Fruit fly (Drosophila melanogaster) whole organism, embryonic: ENCODE measurements around the gene Nepl14.

ENCODE experiments used
- Atf-2 ChIP-seq: fragments of 200-800 bp; sonication (Bioruptor generic); optimal IDR thresholded peaks from 2 replicates; lab custom pipeline; 2016; ENCODE audit warnings: missing biosample characterization, missing genetic modification characterization
- Awh ChIP-seq: fragments of 200-800 bp; sonication (Bioruptor generic); IDR thresholded peaks from 2 replicates; pipeline ENCODE4, ENCODE4 v1.3.6; 2022; ENCODE audit warnings: missing biosample characterization, missing genetic modification characterization
- B-H2 ChIP-seq: fragments of 200-800 bp; sonication (Bioruptor generic); optimal IDR thresholded peaks from 2 replicates; lab custom pipeline; 2018; ENCODE audit warnings: missing biosample characterization, mild to moderate bottlenecking, missing genetic modification characterization
- CG10267 ChIP-seq: fragments of 200-800 bp; sonication (Bioruptor generic); optimal IDR thresholded peaks from 2 replicates; lab custom pipeline; 2018; ENCODE audit warnings: missing biosample characterization, mild to moderate bottlenecking, missing genetic modification characterization, moderate library complexity
- CG10654 ChIP-seq: fragments of 200-800 bp; sonication (Bioruptor generic); optimal IDR thresholded peaks from 2 replicates; lab custom pipeline; 2016; ENCODE audit warnings: missing biosample characterization, missing genetic modification characterization
- CG10979 ChIP-seq: fragments of 200-800 bp; sonication (Bioruptor generic); optimal IDR thresholded peaks from 2 replicates; lab custom pipeline; 2018; ENCODE audit warnings: missing biosample characterization, mild to moderate bottlenecking, missing genetic modification characterization, moderate library complexity
- CG13775 ChIP-seq: fragments of 200-800 bp; sonication (Bioruptor generic); optimal IDR thresholded peaks from 3 replicates; lab custom pipeline; 2017; ENCODE audit warnings: missing biosample characterization, mild to moderate bottlenecking, missing genetic modification characterization
- CG14710 ChIP-seq: fragments of 200-800 bp; sonication (Bioruptor generic); optimal IDR thresholded peaks from 3 replicates; lab custom pipeline; 2019; ENCODE audit warnings: missing biosample characterization, mild to moderate bottlenecking, missing genetic modification characterization, moderate library complexity
- CG15269 ChIP-seq: fragments of 200-800 bp; sonication (Bioruptor generic); optimal IDR thresholded peaks from 2 replicates; lab custom pipeline; 2018; ENCODE audit warnings: missing biosample characterization, mild to moderate bottlenecking, missing genetic modification characterization, moderate library complexity
- CG17361 ChIP-seq: fragments of 200-800 bp; sonication (Bioruptor generic); IDR thresholded peaks from 3 replicates; pipeline ENCODE4 v1.3.6; 2022; ENCODE audit warnings: missing biosample characterization, missing genetic modification characterization
- CG2116 ChIP-seq: fragments of 200-800 bp; sonication (Bioruptor generic); optimal IDR thresholded peaks from 3 replicates; lab custom pipeline; 2018; ENCODE audit warnings: missing biosample characterization, mild to moderate bottlenecking, missing genetic modification characterization
- CG33213 ChIP-seq: fragments of 200-800 bp; sonication (Bioruptor generic); optimal IDR thresholded peaks from 3 replicates; lab custom pipeline; 2016; ENCODE audit warnings: missing biosample characterization, missing genetic modification characterization
- CG34422 ChIP-seq: fragments of 200-800 bp; sonication (Bioruptor generic); IDR thresholded peaks from 3 replicates; pipeline ENCODE4 v1.3.6; 2022; ENCODE audit warnings: missing biosample characterization, missing genetic modification characterization
- CG4328 ChIP-seq: fragments of 200-800 bp; sonication (Bioruptor generic); optimal IDR thresholded peaks from 3 replicates; lab custom pipeline; 2017; ENCODE audit warnings: missing biosample characterization, missing genetic modification reagents, missing genetic modification characterization
- CG43689 ChIP-seq: fragments of 200-800 bp; sonication (Bioruptor generic); IDR thresholded peaks from 2 replicates; pipeline ENCODE4 v1.3.6; 2022; ENCODE audit warnings: missing biosample characterization, missing genetic modification characterization
- CG4404 ChIP-seq: fragments of 200-800 bp; sonication (Bioruptor generic); IDR thresholded peaks from 2 replicates; pipeline ENCODE4 v1.3.6; 2022; ENCODE audit warnings: missing biosample characterization, missing genetic modification characterization
- CG4854 ChIP-seq: fragments of 200-800 bp; sonication (Bioruptor generic); optimal IDR thresholded peaks from 2 replicates; lab custom pipeline; 2016; ENCODE audit warnings: missing biosample characterization, missing genetic modification characterization, inconsistent platforms
- CG6175 ChIP-seq: fragments of 200-800 bp; sonication (Bioruptor generic); IDR thresholded peaks from 3 replicates; pipeline ENCODE4 v1.3.6; 2022; ENCODE audit warnings: missing biosample characterization, missing genetic modification characterization
- CG6683 ChIP-seq: fragments of 200-800 bp; sonication (Bioruptor generic); optimal IDR thresholded peaks from 2 replicates; lab custom pipeline; 2017; ENCODE audit warnings: missing biosample characterization, mild to moderate bottlenecking, missing genetic modification characterization, missing genetic modification reagents
- CG8089 ChIP-seq: fragments of 200-800 bp; sonication (Bioruptor generic); optimal IDR thresholded peaks from 3 replicates; lab custom pipeline; 2016; ENCODE audit warnings: missing biosample characterization, missing genetic modification characterization
- CG9797 ChIP-seq: fragments of 200-800 bp; sonication (Bioruptor generic); optimal IDR thresholded peaks from 3 replicates; lab custom pipeline; 2018; ENCODE audit warnings: missing biosample characterization, mild to moderate bottlenecking, missing genetic modification characterization
- HLH54F ChIP-seq: fragments of 200-800 bp; sonication (Bioruptor generic); optimal IDR thresholded peaks from 3 replicates; lab custom pipeline; 2016; ENCODE audit warnings: missing biosample characterization, missing genetic modification characterization
- HLHmδ ChIP-seq: fragments of 200-800 bp; sonication (Bioruptor generic); optimal IDR thresholded peaks from 2 replicates; lab custom pipeline; 2018; ENCODE audit warnings: missing biosample characterization, mild to moderate bottlenecking, missing genetic modification characterization, moderate library complexity
- Hey ChIP-seq: fragments of 200-800 bp; sonication (Bioruptor generic); optimal IDR thresholded peaks from 3 replicates; lab custom pipeline; 2018; ENCODE audit warnings: missing biosample characterization, mild to moderate bottlenecking, missing genetic modification characterization
- Neu2 ChIP-seq: fragments of 200-800 bp; sonication (Bioruptor generic); optimal IDR thresholded peaks from 3 replicates; lab custom pipeline; 2016; ENCODE audit warnings: missing biosample characterization, missing genetic modification characterization, borderline replicate concordance
- Sin3A ChIP-seq: fragments of >200 bp; optimal IDR thresholded peaks from 2 replicates; lab custom pipeline; 2018
- Sox100B ChIP-seq: fragments of 200-800 bp; sonication (Bioruptor generic); optimal IDR thresholded peaks from 3 replicates; lab custom pipeline; 2018; ENCODE audit warnings: missing biosample characterization, mild to moderate bottlenecking, missing genetic modification characterization
- Xbp1 ChIP-seq: fragments of 200-800 bp; sonication (Bioruptor generic); optimal IDR thresholded peaks from 3 replicates; lab custom pipeline; 2016; ENCODE audit warnings: missing biosample characterization, mild to moderate bottlenecking, missing genetic modification characterization
- YL-1 ChIP-seq: fragments of 200-800 bp; sonication (Bioruptor generic); optimal IDR thresholded peaks from 3 replicates; lab custom pipeline; 2017; ENCODE audit warnings: missing biosample characterization, mild to moderate bottlenecking, missing genetic modification characterization
- al ChIP-seq: fragments of 200-800 bp; sonication (Bioruptor generic); IDR thresholded peaks from 2 replicates; pipeline ENCODE4 v1.3.6; 2022; ENCODE audit warnings: missing biosample characterization, missing genetic modification characterization
- bsh ChIP-seq, 2 experiments: fragments of 200-800 bp; sonication (Bioruptor generic); optimal IDR thresholded peaks; 2 replicates each; lab custom pipeline; 2017 to 2018; ENCODE audit warnings: mild to moderate bottlenecking in 2 of 2, missing biosample characterization in 2 of 2, missing genetic modification characterization in 2 of 2, moderate library complexity in 1 of 2
- cad ChIP-seq: fragments of >200 bp; optimal IDR thresholded peaks from 2 replicates; lab custom pipeline; 2017; ENCODE audit warnings: missing biosample characterization, missing genetic modification characterization
- ci ChIP-seq: fragments of 200-800 bp; sonication (Bioruptor generic); IDR thresholded peaks from 3 replicates; pipeline ENCODE4 v1.3.6; 2022; ENCODE audit warnings: missing biosample characterization, missing genetic modification characterization
- dimm ChIP-seq: fragments of 200-800 bp; sonication (Bioruptor generic); IDR thresholded peaks from 2 replicates; pipeline ENCODE4 v1.3.6; 2022; ENCODE audit warnings: missing biosample characterization, missing genetic modification characterization
- dmrt11E ChIP-seq: fragments of 200-800 bp; sonication (Bioruptor generic); optimal IDR thresholded peaks from 3 replicates; lab custom pipeline; 2018; ENCODE audit warnings: missing biosample characterization, mild to moderate bottlenecking, missing genetic modification characterization, moderate library complexity
- dpn ChIP-seq, 2 experiments: fragments of 200-800 bp; sonication (Bioruptor generic); optimal IDR thresholded peaks; 3 replicates each; lab custom pipeline; 2016; ENCODE audit warnings: missing biosample characterization in 2 of 2, missing genetic modification characterization in 2 of 2
- fd96Cb ChIP-seq: fragments of 200-800 bp; sonication (Bioruptor generic); optimal IDR thresholded peaks from 2 replicates; lab custom pipeline; 2018; ENCODE audit warnings: missing biosample characterization, mild to moderate bottlenecking, missing genetic modification characterization, moderate library complexity
- gcm ChIP-seq: fragments of 200-800 bp; sonication (Bioruptor generic); optimal IDR thresholded peaks from 2 replicates; lab custom pipeline; 2019; ENCODE audit warnings: missing biosample characterization, mild to moderate bottlenecking, missing genetic modification characterization, moderate library complexity
- hkb ChIP-seq, 2 experiments: fragments of 200-800 bp in 1 of 2; fragments of >200 bp in 1 of 2; sonication (Bioruptor generic) in 1 of 2; IDR thresholded peaks in 1 of 2; optimal IDR thresholded peaks in 1 of 2; 2 replicates each; pipeline versions ENCODE4 v1.3.6 to Lab custom; 2017 to 2022; ENCODE audit warnings: missing biosample characterization in 1 of 2, missing genetic modification characterization in 1 of 2
- mld ChIP-seq: fragments of 200-800 bp; sonication (Bioruptor generic); IDR thresholded peaks from 3 replicates; pipeline ENCODE4 v1.3.6; 2022; ENCODE audit warnings: missing biosample characterization, missing genetic modification characterization; ENCODE audit not compliant: partially characterized antibody
- prd ChIP-seq, 3 experiments: fragments of >200 bp in 2 of 3; fragments of 200-800 bp in 1 of 3; sonication (Bioruptor generic) in 1 of 3; optimal IDR thresholded peaks in 2 of 3; IDR thresholded peaks in 1 of 3; 2 replicates in 2 of 3; 3 replicates in 1 of 3; pipeline versions ENCODE4 v1.3.6 to Lab custom; 2017 to 2022; ENCODE audit warnings: missing biosample characterization in 1 of 3, missing genetic modification characterization in 1 of 3
- sc ChIP-seq, 3 experiments: fragments of >200 bp in 2 of 3; fragments of 200-800 bp in 1 of 3; sonication (Bioruptor generic) in 1 of 3; optimal IDR thresholded peaks; 2 replicates in 2 of 3; 3 replicates in 1 of 3; lab custom pipeline; 2017; ENCODE audit warnings: mild to moderate bottlenecking in 1 of 3, missing biosample characterization in 1 of 3, missing genetic modification characterization in 1 of 3, missing genetic modification reagents in 1 of 3
- sim ChIP-seq: fragments of 200-800 bp; sonication (Bioruptor generic); IDR thresholded peaks from 2 replicates; pipeline ENCODE4 v1.3.6; 2022; ENCODE audit warnings: missing biosample characterization, missing genetic modification characterization
- sima ChIP-seq: fragments of 200-800 bp; sonication (Bioruptor generic); optimal IDR thresholded peaks from 2 replicates; lab custom pipeline; 2016; ENCODE audit warnings: missing biosample characterization, missing genetic modification characterization
- sob ChIP-seq: fragments of 200-800 bp; sonication (Bioruptor generic); IDR thresholded peaks from 2 replicates; pipeline ENCODE4 v1.3.6; 2022; ENCODE audit warnings: missing biosample characterization, missing genetic modification characterization
- tx ChIP-seq: fragments of 200-800 bp; sonication (Bioruptor generic); optimal IDR thresholded peaks from 2 replicates; lab custom pipeline; 2016; ENCODE audit warnings: missing biosample characterization, missing genetic modification characterization
- unpg ChIP-seq: fragments of 200-800 bp; sonication (Bioruptor generic); optimal IDR thresholded peaks from 3 replicates; lab custom pipeline; 2018; ENCODE audit warnings: missing biosample characterization, mild to moderate bottlenecking, missing genetic modification characterization, moderate library complexity
- wdn ChIP-seq: fragments of 200-800 bp; sonication (Bioruptor generic); IDR thresholded peaks from 2 replicates; pipeline ENCODE4 v1.3.6; 2022; ENCODE audit warnings: missing biosample characterization, missing genetic modification characterization
- z ChIP-seq: fragments of 200-800 bp; sonication (Bioruptor generic); IDR thresholded peaks from 3 replicates; pipeline ENCODE4 v1.3.6; 2022; ENCODE audit warnings: missing biosample characterization, missing genetic modification characterization

Nepl14 gene

dm6 chr3R:22750534-22750947 lies 13.0 kb downstream of the Nepl14 start, which contains the start of the genes rumi, CG7029 and Usp12-46 (continued):
- TF ChIP-seq HLH54F (GFP tag; lab: Kevin White, UChicago) (peak; percentile 93), prd (optimal IDR thresholded peaks at IDR 0.05; lab: Kevin White, UChicago) (no peak), prd (GFP tag; IDR thresholded peaks at IDR 0.05; lab: Robert Waterston, UW) (peak; percentile 90), CG33213 (GFP tag; lab: Kevin White, UChicago) (peak; percentile 90), Sox100B (GFP tag; lab: Kevin White, UChicago) (no peak), z (no peak), mld (peak; percentile 46; the same call in 1 of the 3 replicates), al (GFP tag; lab: Robert Waterston, UW) (peak; percentile 75), unpg (GFP tag; lab: Kevin White, UChicago) (peak; percentile 89), CG4404 (peak; percentile 72), bsh (GFP tag; optimal IDR thresholded peaks at IDR 0.05; lab: Kevin White, UChicago) (peak in 1 of 2 experiments; percentile 88), dmrt11E (tag; lab: Kevin White, UChicago) (peak; percentile 87), CG6683 (GFP tag; lab: Kevin White, UChicago) (peak; percentile 43), wdn (GFP tag; lab: Robert Waterston, UW) (peak; percentile 71), Sin3A (lab: Kevin White, UChicago) (peak; percentile 87), Xbp1 (GFP tag; lab: Kevin White, UChicago) (peak; percentile 92), CG13775 (GFP tag; lab: Kevin White, UChicago) (peak; percentile 89), YL-1 (GFP tag; lab: Kevin White, UChicago) (peak; percentile 70), CG17361 (GFP tag; lab: Robert Waterston, UW) (peak; percentile 80), HLHmδ (GFP tag; lab: Kevin White, UChicago) (peak; percentile 33), sima (GFP tag; lab: Kevin White, UChicago) (no peak), cad (no peak), CG4854 (GFP tag; lab: Kevin White, UChicago) (peak; percentile 84), CG43689 (GFP tag; lab: Robert Waterston, UW) (peak; percentile 52; the same call in 1 of the 2 replicates), dimm (no peak), CG14710 (peak; percentile 100), CG2116 (GFP tag; lab: Kevin White, UChicago) (peak; percentile 76), dpn (GFP tag; optimal IDR thresholded peaks at IDR 0.05; lab: Kevin White, UChicago) (peak; percentile 85 to 92), Atf-2 (GFP tag; lab: Kevin White, UChicago) (peak; percentile 87), Awh (GFP tag; lab: Robert Waterston, UW) (peak; percentile 63), CG9797 (GFP tag; lab: Kevin White, UChicago) (peak; percentile 41), CG34422 (GFP tag; lab: Robert Waterston, UW) (peak; percentile 90), CG10267 (tag; lab: Kevin White, UChicago) (peak; percentile 80), CG15269 (tag; lab: Kevin White, UChicago) (peak; percentile 86), tx (peak; percentile 85), CG10979 (tag; lab: Kevin White, UChicago) (peak; percentile 81), sc (optimal IDR thresholded peaks at IDR 0.05; lab: Kevin White, UChicago) (no peak), sc (GFP tag; optimal IDR thresholded peaks at IDR 0.05; lab: Kevin White, UChicago) (peak; percentile 69), CG10654 (GFP tag; lab: Kevin White, UChicago) (peak; percentile 87), ci (peak; percentile 90), CG4328 (GFP tag; lab: Kevin White, UChicago) (peak; percentile 76), CG8089 (peak; percentile 87), CG6175 (GFP tag; lab: Robert Waterston, UW) (peak; percentile 52; the same call in 2 of the 3 replicates), gcm (GFP tag; lab: Kevin White, UChicago) (peak; percentile 74), Neu2 (GFP tag; lab: Kevin White, UChicago) (peak; percentile 79), fd96Cb (tag; lab: Kevin White, UChicago) (peak; percentile 82), sim (GFP tag; lab: Robert Waterston, UW) (peak; percentile 58; the same call in 1 of the 2 replicates), sob (GFP tag; lab: Robert Waterston, UW) (peak; percentile 89), hkb (optimal IDR thresholded peaks at IDR 0.05; lab: Kevin White, UChicago) (no peak), hkb (GFP tag; IDR thresholded peaks at IDR 0.05; lab: Robert Waterston, UW) (peak; percentile 79), B-H2 (GFP tag; lab: Kevin White, UChicago) (peak; percentile 82), Hey (no peak)
